Worm (Caenorhabditis elegans): ENCODE data around the gene fbxa-160.

DNA sequence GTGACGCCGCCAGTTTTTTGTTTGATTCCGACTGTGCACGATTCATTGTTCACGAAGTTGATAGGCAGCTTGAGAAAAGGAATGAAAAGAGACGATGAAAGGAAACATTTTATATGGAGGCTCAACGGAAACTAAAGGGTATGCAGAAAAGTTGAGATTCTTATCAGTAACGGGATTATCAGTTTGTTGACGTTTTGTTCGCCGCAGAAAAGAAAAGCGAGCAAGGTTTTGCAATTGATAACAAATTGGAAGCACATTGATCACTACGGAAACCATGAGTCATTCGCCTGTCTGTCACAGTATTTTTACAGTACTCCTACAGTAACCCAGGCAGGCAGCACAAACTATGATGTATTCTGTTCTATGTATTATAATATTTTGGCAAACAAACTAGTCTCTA, 11.5 kb upstream of the fbxa-160 start:
- TF ChIP-seq unc-39 (tag; optimal IDR thresholded peaks at IDR 0.05) (no peak), nhr-237 (tag; optimal IDR thresholded peaks at IDR 0.05) (no peak), ama-1 (optimal IDR thresholded peaks at IDR 0.05) (no peak), blmp-1 (tag; optimal IDR thresholded peaks at IDR 0.05; ENCODE audit: insufficient read depth) (no peak), lin-13 (GFP tag; optimal IDR thresholded peaks at IDR 0.05) (no peak), snpc-4 (tag; optimal IDR thresholded peaks at IDR 0.05) (no peak), ZK546.5 (tag; optimal IDR thresholded peaks at IDR 0.05) (no peak)

Data from whole organism, L2 larva.